Fruit fly (Drosophila melanogaster): ENCODE measurements around the gene Gnmt.

Gene Gnmt

DNA sequence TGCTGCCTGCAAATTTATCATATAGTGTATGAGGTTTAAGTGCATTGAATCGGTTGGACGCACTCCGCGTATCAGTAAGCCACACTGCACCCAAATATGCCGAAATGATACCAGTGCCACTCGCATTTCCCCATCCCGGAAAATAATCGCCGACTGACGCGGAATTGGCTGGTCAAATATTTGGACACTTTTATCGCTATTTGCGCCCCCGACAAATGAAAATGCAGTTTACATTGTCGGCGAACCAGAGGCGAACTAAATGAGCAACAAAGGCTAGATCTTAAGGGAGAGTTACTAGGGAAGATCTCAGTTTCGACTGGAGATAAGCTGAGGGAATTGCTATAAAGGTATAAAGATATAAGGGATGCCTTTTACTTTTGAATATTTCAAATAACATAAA is 13.7 kb downstream of the Gnmt start:
- TF ChIP-seq CG17801 (GFP tag; optimal IDR thresholded peaks at IDR 0.05; ENCODE audit: partially characterized antibody): no peak

DNA sequence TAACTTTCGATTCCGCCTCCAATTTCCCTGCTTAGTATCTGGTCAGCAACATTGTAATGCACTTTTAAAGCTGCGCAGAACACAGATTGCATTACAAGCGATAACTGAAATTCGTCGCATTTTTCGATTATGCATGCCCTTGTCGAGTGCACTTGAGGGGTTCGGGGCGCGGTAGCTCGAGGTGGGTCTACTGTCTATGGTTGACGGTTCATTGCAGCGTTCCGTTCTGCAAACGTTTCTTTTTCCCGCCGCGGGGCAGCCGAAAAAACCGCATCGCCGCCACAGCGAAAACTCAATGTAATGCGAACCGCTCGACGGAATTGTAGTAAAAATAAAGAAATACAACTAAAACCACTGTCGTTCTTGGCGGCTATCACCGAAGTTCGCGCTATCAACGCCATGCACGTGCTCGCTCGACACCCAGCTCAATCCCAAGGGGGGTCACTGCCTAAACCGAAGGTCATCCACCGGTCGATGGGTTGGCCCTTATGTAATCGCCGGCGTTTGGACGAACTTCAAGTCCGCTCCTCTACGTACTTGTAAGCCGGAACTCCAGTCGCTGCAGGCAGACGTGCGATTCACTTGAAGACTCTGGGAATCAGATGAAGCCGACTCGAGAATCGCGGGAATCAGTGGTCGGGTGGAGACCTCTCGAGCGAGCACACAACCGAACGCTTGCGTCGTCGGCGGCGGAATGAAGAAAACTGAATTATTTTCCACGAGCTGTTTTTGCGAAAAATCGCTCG is 14.4 kb downstream of the Gnmt start, which contains the start of gene kar:
kar (minus strand) TSS at position 696 of the 746 bp plus-strand sequence.
- no peak for TF ChIP-seq CG17801 (GFP tag; optimal IDR thresholded peaks at IDR 0.05; ENCODE audit: partially characterized antibody)

DNA sequence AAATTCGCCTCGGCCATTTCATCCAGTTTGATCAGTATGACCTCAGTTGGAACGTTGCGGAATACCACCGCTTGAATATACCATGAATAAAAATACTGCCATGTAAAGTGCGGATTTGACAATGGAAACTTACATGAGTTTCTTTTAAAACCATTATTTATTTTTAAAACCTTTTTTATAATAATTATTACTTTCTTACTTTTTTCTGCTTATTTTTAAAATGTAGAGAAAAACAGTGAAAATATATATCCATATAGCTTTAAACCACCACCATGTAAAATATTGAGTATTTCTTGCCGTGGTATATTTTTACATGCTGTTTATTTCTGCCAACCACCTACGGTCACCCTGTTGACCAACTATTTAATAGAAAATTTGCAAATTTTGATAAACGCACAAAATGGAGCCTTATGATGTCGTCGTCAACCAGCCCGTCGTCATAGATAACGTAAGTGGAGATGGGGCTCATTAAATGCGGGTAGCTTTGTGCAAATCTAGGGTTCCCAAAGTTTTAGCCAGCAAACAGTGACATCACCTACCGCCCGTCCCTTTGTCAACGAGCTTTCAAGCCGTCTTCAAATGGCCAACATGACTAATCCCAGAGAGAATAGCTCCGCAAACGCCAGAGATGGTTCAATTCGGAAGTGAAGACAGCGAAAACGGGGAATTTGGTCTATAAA is 17.2 kb downstream of the Gnmt start, which contains the start of gene Arp1:
Arp1 (plus strand) TSS at position 322 of the 680 bp plus-strand sequence.
- no peak for TF ChIP-seq CG17801 (GFP tag; optimal IDR thresholded peaks at IDR 0.05; ENCODE audit: partially characterized antibody)

DNA sequence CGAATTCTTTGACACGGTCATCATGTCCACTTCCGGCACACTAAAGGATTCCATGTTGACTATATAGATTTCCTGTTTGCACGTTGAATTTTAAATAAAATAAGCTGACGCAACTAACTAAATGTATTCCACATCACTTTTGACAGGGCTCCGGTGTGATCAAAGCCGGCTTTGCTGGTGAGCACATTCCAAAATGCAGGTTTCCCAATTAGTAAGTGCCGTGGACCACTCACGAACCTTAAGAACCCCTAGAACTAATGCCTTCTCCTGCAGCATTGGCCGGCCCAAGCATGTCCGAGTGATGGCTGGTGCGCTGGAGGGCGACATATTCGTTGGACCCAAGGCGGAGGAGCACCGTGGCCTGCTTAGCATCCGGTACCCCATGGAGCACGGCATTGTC is 18.1 kb downstream of the Gnmt start, which contains the start of gene CG31347:
CG31347 (minus strand) TSS at position 101 of the 400 bp plus-strand sequence.
- no peak for TF ChIP-seq CG17801 (GFP tag; optimal IDR thresholded peaks at IDR 0.05; ENCODE audit: partially characterized antibody)

DNA sequence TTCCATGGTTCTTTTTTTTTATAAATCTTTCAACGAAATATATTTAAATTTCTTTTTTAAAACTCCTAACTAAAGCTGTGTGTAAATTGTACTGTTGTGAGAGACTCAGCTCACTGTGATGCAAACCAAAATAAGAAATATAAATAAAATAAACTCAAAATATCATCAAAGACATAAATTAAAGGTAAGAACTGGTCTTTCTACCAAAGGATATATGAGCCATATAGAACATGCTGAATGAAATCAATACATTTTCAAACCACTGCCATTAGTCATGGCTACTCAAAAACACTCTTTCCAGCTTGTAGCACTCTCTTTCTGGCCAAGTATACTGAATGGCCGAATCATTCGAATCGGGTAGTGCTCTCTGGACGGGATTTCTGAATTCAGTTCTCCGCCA is 20.3 kb downstream of the Gnmt start, which contains the start of the genes CG14391 and NijC:
CG14391 (minus strand) TSS at position 101 of the 400 bp plus-strand sequence.
NijC (plus strand) TSS at position 388 of the 400 bp plus-strand sequence.
- no peak for TF ChIP-seq CG17801 (GFP tag; optimal IDR thresholded peaks at IDR 0.05; ENCODE audit: partially characterized antibody)

DNA sequence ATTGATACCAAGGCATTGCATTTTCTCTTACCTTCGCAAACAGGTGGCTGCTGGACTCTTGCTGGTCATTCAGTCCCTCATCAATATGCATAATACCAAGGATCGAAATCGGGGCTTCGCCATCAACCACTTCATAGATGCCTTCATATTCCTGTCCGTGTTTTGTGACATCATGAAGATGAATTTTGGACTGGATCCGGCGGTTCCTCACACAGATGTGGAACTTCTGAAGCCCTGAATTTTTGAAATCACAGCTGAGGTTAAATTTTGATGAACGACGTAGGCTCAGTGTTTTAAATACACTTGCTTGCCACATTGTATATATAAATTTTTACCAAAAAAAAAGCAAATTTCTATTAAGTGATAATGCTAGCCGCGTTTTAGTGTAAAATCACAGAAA is 22.6 kb downstream of the Gnmt start, which contains the start of gene Past1:
Past1 (plus strand) TSS at position 301 of the 400 bp plus-strand sequence.
- no peak for TF ChIP-seq CG17801 (GFP tag; optimal IDR thresholded peaks at IDR 0.05; ENCODE audit: partially characterized antibody)

DNA sequence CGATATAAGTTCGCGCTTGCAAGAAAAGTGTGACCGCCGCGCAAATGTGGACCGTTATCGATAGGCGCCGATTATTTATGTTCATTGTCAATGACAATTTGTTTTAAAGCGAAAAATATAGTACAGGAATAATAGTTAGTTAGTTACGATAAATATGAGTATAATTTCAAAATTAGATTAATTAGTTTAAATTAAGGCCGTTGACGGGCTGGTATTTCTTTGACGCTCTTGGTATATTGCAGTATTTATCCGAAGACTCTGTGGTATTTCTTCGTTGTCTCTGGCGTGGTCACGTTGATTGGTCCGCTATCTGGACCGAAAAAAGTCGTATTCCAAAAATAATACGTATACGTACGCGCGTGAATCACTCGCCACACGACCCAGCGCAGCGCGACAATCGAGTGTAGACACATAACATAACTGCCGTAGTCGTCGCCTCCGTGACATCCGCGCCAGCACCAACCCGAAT is 23.2 kb downstream of the Gnmt start:
- no peak for TF ChIP-seq CG17801 (GFP tag; optimal IDR thresholded peaks at IDR 0.05; ENCODE audit: partially characterized antibody)

DNA sequence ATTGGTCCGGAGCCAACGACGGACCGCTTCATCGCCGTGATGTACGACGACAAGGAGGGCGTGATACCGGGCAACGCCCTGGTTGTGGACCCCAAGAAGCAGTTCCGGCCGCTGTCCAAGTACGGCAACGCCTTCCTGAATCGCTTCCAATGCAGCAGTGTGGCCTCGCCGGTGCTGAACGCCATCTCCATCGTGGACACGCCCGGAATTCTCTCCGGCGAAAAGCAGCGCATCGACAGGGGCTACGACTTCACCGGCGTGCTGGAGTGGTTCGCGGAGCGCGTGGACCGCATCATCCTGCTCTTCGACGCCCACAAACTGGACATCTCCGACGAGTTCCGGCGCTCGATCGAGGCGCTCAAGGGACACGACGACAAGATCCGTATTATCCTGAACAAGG is 24.0 kb downstream of the Gnmt start:
- no peak for TF ChIP-seq CG17801 (GFP tag; optimal IDR thresholded peaks at IDR 0.05; ENCODE audit: partially characterized antibody)

DNA sequence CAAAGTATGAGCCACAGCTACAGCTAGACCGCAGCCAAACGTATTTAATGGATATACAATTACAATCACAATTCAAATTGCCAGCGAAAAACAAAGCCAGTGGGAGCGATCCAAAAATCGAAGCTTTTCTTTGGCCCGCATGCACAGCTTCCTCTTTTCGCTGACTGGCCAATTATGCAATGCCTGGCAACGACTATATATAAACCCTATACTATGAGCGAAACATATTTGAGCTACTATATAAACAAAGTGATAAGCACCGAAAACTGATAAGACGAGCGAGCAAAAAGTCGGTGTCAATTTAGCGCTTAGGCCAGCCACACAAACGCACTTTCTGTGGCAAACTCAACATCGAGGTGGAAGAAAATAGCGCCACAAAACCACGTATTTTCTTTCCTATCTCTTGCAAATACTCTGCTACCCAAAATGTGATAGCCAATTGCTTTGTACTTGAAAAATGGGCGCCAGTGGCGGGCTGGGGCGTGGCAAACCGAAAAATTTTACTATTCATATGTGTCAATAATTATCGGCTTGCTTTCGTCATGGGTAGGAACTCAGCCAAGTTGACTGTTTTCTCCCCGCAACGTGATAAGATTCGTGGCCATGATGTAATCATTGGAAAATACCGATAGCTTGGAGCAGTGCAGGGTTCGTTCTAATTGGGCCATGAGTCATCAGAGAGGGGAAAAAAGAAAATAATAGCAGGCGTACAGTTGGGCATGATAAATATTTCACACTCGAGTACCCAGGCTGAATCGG is 25.4 kb downstream of the Gnmt start:
- no peak for TF ChIP-seq CG17801 (GFP tag; optimal IDR thresholded peaks at IDR 0.05; ENCODE audit: partially characterized antibody)

DNA sequence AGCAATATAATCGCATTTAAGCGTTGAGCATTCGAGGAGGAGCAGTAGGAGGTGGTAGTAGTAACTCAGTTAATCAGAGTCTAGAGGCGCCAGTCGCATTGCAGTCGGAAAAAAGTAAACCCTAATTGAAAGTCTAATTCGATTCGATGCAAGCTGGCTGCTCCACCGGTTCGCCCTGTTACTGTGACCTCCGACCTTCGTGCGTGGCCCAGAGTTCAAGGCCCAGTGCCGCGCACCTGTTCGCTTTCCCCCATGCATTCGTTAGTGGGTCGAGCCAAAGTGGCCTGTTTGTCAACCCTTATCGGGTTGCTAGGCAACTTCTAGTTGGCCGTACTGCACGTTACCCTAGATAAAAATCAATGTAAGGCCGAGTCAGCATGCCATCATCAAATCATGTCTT is 26.0 kb downstream of the Gnmt start:
- no peak for TF ChIP-seq CG17801 (GFP tag; optimal IDR thresholded peaks at IDR 0.05; ENCODE audit: partially characterized antibody)

DNA sequence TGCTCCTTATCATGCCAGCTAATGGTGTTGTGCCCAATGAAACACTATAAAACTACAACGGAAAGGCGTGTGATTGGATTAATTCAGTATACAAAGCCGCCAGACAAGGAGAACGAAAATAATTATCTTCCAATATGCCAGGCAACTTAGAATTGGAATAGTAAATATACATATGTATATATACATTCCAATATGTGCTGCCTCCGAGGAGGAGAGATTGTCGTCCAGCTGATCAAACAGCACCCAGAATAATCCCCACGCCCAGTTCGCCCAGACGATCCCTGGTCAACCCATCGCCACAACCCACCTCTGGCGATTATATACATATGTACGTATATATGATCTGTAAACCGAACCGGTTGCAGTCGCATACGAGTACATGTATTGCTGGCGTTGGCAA is 26.8 kb downstream of the Gnmt start:
- no peak for TF ChIP-seq CG17801 (GFP tag; optimal IDR thresholded peaks at IDR 0.05; ENCODE audit: partially characterized antibody)

DNA sequence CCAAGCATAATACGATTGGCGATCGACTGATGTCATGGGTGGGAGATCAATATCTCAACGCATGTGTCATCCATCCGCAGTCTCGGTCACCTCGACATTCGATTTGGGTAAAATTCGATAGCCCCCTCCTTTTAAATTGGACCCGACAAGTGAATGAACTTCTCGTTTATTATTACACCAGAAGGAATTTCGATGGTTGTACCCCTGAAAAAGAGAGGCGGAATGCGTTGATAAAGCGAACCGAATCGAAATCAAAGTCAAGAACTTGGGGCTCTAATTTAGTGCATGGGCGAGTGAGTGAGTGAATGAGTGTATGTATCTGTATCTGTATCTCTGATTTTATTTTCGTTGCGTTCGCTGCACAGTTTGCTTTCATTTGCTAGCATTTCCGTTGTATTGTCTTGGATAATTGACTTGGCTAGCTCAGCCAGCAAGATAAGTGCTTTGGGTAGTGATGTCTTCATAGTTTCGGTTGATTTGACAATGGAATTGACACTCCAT is 27.6 kb downstream of the Gnmt start:
- TF ChIP-seq CG17801 (GFP tag; optimal IDR thresholded peaks at IDR 0.05; ENCODE audit: partially characterized antibody): no peak

DNA sequence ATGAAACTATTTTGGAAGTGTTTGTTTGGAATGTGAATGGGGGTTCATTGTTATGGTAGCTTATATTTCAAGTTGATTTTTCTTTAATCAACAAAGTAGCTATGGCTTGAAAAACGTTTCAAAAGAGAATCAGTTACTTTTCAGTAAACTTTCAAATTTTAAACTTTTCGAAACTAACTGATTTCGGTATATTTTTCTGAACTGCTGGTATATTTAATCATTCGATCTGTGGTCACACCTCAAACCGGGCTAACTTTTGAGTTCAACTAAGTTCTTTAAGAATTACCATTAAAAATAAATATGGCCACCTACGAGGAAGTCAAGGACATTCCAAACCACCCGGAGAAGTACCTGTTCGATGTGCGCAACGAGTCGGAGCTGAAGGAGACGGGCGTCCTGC is 30.5 kb downstream of the Gnmt start, which contains the start of gene CG12279:
CG12279 (plus strand) TSS at position 234 of the 400 bp plus-strand sequence.
- TF ChIP-seq CG17801 (GFP tag; optimal IDR thresholded peaks at IDR 0.05; ENCODE audit: partially characterized antibody): no peak
